Fruit fly (Drosophila melanogaster) whole organism: ENCODE measurements around the gene CG33296.

Experiments
- EcR ChIP-seq, 2 experiments: fragments of >200 bp; optimal IDR thresholded peaks; 2 replicates each; lab custom pipeline; 2017; ENCODE audit warnings: missing biosample characterization in 2 of 2, missing genetic modification characterization in 2 of 2, missing genetic modification reagents in 2 of 2
- pan ChIP-seq: fragments of >200 bp; optimal IDR thresholded peaks from 2 replicates; lab custom pipeline; 2017
- psq ChIP-seq: fragments of >200 bp; optimal IDR thresholded peaks from 2 replicates; lab custom pipeline; 2017
- usp ChIP-seq: fragments of >200 bp; optimal IDR thresholded peaks from 2 replicates; lab custom pipeline; 2017; ENCODE audit warnings: missing biosample characterization, missing genetic modification characterization, mixed read lengths

DNA sequence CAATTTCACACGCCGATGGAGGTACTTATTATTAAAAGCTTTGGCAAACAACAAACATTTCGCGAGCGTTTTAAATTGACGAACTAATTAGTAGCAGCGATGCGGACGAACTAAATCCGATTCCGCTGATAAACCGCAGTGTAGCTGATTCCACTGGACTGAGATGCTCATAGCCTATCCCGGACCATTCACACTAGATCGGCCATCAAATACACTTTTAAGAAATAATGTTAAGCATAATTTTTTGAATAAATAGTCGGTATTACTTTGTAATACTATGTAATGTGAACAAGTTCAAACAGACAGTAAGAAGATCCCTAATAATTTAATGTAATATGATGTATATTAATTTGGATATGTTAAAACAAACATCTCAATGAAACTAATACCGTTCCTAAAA, 6.3 kb upstream of the CG33296 start, which contains the start of gene CG13794:
- no peak for TF ChIP-seq pan (lab: Kevin White, UChicago)
- TF ChIP-seq EcR (GFP tag; optimal IDR thresholded peaks at IDR 0.05; lab: Kevin White, UChicago): no peak
- no peak for TF ChIP-seq usp (GFP tag; lab: Kevin White, UChicago)
- TF ChIP-seq psq (lab: Kevin White, UChicago): no peak
